Fruit fly (Drosophila melanogaster): Measurements from ENCODE around the gene CG5418.

CG5418 gene

DNA sequence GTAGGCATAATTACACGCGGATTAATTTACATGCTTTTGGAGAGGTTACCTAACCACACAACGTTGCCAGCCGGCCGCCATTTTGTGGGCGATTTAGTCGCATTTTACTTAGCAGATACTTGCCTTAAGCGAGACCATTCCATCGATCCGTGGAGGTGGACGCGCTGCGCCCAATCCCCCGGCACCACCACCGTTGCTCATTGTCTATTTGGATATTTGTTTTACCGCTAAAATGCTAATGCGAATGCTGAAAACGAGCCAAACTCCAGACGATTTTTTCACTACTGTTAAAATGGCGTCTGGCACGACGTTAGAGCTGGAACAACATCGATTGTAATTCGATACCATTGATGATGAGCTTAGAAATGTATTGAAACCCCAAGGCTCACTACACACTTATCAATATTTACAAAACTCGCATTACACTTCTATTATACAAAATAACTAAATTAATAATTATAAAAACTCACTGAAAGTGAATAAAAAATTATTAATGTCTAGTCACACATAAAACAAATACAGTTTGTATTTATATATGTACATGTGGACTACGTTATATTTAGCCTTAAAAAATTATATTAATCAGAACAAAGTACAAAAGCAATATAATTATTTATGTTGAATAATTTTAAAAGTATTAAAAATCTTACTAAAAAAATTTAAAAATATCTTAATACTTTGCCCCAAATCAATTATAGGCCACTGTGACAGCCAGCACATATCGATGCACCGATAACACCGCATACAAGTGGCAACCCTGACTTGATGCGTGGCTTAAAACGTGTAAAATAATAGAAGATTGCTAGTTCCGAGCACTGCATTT is 19.1 kb downstream of the CG5418 start, which contains the start of gene eRF3 (continued):
- peak; percentile 26 for TF ChIP-seq CG2875 (GFP tag; optimal IDR thresholded peaks at IDR 0.05)
- peak; percentile 81 for TF ChIP-seq CG9817 (tag; optimal IDR thresholded peaks at IDR 0.05)
- TF ChIP-seq Side (GFP tag; optimal IDR thresholded peaks at IDR 0.05) = no peak
- peak; percentile 59 for TF ChIP-seq az2 (GFP tag; optimal IDR thresholded peaks at IDR 0.05)
- peak; percentile 69; the same call in 1 of the 2 replicates for TF ChIP-seq CG17328 (GFP tag; IDR thresholded peaks at IDR 0.05)
- TF ChIP-seq mld (GFP tag; IDR thresholded peaks at IDR 0.05; ENCODE audit: partially characterized antibody) = no peak
- TF ChIP-seq CG11504 (tag; optimal IDR thresholded peaks at IDR 0.05) = peak; percentile 88
- peak; percentile 65 for TF ChIP-seq CG3407 (GFP tag; optimal IDR thresholded peaks at IDR 0.05)
- peak; percentile 71 for TF ChIP-seq gsb-n (tag; optimal IDR thresholded peaks at IDR 0.05)
- TF ChIP-seq crc (GFP tag; optimal IDR thresholded peaks at IDR 0.05) = no peak
- TF ChIP-seq tna (GFP tag; IDR thresholded peaks at IDR 0.05; ENCODE audit: partially characterized antibody) = no peak; the same call in 1 of the 2 replicates
- peak; percentile 57 for TF ChIP-seq cwo (GFP tag; optimal IDR thresholded peaks at IDR 0.05)
- TF ChIP-seq CG8765 (GFP tag; IDR thresholded peaks at IDR 0.05) = peak; percentile 51
- peak; percentile 76 for TF ChIP-seq sug (tag; optimal IDR thresholded peaks at IDR 0.05)
- TF ChIP-seq CG17829 (tag; optimal IDR thresholded peaks at IDR 0.05) = peak; percentile 85
- TF ChIP-seq dysf (GFP tag; IDR thresholded peaks at IDR 0.05) = peak; percentile 86; the same call in 2 of the 3 replicates
- no peak for TF ChIP-seq CG17802 (tag; optimal IDR thresholded peaks at IDR 0.05)
- peak; percentile 0 for TF ChIP-seq CG10462 (GFP tag; optimal IDR thresholded peaks at IDR 0.05)
- peak; percentile 78 for TF ChIP-seq CG3847 (GFP tag; IDR thresholded peaks at IDR 0.05)
- peak; percentile 26 for TF ChIP-seq Sin3A (optimal IDR thresholded peaks at IDR 0.05)
- no peak; the same call in 1 of the 2 replicates for TF ChIP-seq CG32767 (GFP tag; IDR thresholded peaks at IDR 0.05)
- TF ChIP-seq CG8089 (GFP tag; optimal IDR thresholded peaks at IDR 0.05) = no peak
- peak; percentile 21; the same call in 1 of the 2 replicates for TF ChIP-seq seq (GFP tag; IDR thresholded peaks at IDR 0.05)
- TF ChIP-seq CG4730 (GFP tag; IDR thresholded peaks at IDR 0.05) = peak; percentile 65
- peak; percentile 73; the same call in 2 of the 3 replicates for TF ChIP-seq CG34422 (GFP tag; IDR thresholded peaks at IDR 0.05)
- no peak for TF ChIP-seq CG17912 (GFP tag; optimal IDR thresholded peaks at IDR 0.05)
- TF ChIP-seq odd (GFP tag; optimal IDR thresholded peaks at IDR 0.05) = peak; percentile 26
- TF ChIP-seq maf-S (GFP tag; optimal IDR thresholded peaks at IDR 0.05) = no peak
- peak; percentile 72 for TF ChIP-seq CG12299 (tag; optimal IDR thresholded peaks at IDR 0.05)
- peak in 1 of 2 experiments; percentile 2 for TF ChIP-seq chif (GFP tag; optimal IDR thresholded peaks at IDR 0.05)
- peak; percentile 71 for TF ChIP-seq fd96Cb (tag; optimal IDR thresholded peaks at IDR 0.05)
- TF ChIP-seq HLH4C (GFP tag; IDR thresholded peaks at IDR 0.05; ENCODE audit: partially characterized antibody) = 0 out of 3 replicates have a peak, but pooled peaks have one; percentile 42
- TF ChIP-seq sna (GFP tag; IDR thresholded peaks at IDR 0.05; ENCODE audit: partially characterized antibody) = peak; percentile 30; the same call in 1 of the 2 replicates
- peak; percentile 90 for TF ChIP-seq CG8924 (tag; optimal IDR thresholded peaks at IDR 0.05)
- peak; percentile 76 for TF ChIP-seq Chrac-16 (GFP tag; optimal IDR thresholded peaks at IDR 0.05)
- TF ChIP-seq Ravus (GFP tag; IDR thresholded peaks at IDR 0.05) = peak; percentile 27
- peak; percentile 80 for TF ChIP-seq CG9215 (GFP tag; IDR thresholded peaks at IDR 0.05)
- TF ChIP-seq CG31388 (GFP tag; optimal IDR thresholded peaks at IDR 0.05) = peak; percentile 18
- peak; percentile 67 for TF ChIP-seq trem (tag; optimal IDR thresholded peaks at IDR 0.05)
- peak; percentile 48 for TF ChIP-seq amos (GFP tag; IDR thresholded peaks at IDR 0.05; ENCODE audit: partially characterized antibody)
- no peak for TF ChIP-seq CG6654 (GFP tag; optimal IDR thresholded peaks at IDR 0.05)
- no peak for TF ChIP-seq Jarid2 (GFP tag; optimal IDR thresholded peaks at IDR 0.05)
- TF ChIP-seq HLH3B (GFP tag; IDR thresholded peaks at IDR 0.05) = peak; percentile 72
- TF ChIP-seq schlank (tag; optimal IDR thresholded peaks at IDR 0.05) = no peak
- TF ChIP-seq pros (GFP tag; optimal IDR thresholded peaks at IDR 0.05) = no peak
- no peak for TF ChIP-seq da (GFP tag; optimal IDR thresholded peaks at IDR 0.05)
- no peak for TF ChIP-seq her (GFP tag; optimal IDR thresholded peaks at IDR 0.05)
- peak; percentile 63 for TF ChIP-seq CG10321 (GFP tag; IDR thresholded peaks at IDR 0.05)
- no peak for TF ChIP-seq eyg (GFP tag; optimal IDR thresholded peaks at IDR 0.05)
